Fruit fly (Drosophila melanogaster): ENCODE results near the gene Tudor-SN.
A peak's percentile ranks its signal among the peaks of the same experiment; 100 is the strongest.

Gene Tudor-SN

DNA sequence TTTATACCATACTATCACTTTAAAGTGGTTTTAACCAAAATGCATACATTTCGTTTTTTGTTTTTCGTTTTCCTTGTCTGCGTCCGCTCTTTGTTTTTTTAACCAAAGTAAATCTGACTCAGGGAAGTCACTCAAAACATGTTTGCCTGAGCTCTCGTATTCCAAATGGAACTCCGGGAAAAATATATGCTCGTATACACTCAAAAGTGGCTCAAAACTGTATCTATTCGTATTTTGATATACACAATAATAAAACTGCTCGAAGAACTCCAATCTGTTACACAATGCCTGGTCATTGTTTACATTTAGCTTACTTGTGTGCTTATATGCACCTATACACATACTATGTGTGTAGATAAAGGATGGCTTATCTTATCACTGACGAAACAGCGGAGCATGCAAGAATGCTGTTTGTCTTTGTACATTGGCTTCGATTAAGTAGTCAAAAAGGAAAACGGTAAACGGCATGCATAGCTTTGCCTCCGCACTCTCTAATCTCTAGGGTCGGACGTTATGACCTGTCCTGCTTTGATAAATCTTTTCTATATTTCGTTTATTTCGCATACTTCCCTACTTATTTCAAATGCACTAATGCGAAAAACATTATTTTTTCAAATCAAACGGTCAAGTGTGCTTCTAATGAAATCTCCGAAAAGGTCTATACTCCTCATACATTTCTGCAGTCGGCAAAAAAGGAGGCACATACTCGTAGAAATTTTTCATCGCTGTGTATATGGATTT lies 6.8 kb upstream of the Tudor-SN start, which contains the start of gene miple2 (continued):
- TF ChIP-seq sob (GFP tag; IDR thresholded peaks at IDR 0.05), result peak; percentile 5; the same call in 1 of the 2 replicates
- no peak for TF ChIP-seq trem (tag; optimal IDR thresholded peaks at IDR 0.05)
- no peak for TF ChIP-seq Adf1 (GFP tag; IDR thresholded peaks at IDR 0.05)
- TF ChIP-seq CG17612 (GFP tag; IDR thresholded peaks at IDR 0.05), result no peak
- TF ChIP-seq fu2 (GFP tag; optimal IDR thresholded peaks at IDR 0.05), result no peak
- TF ChIP-seq sc (optimal IDR thresholded peaks at IDR 0.05), result no peak
- peak; percentile 64 for TF ChIP-seq sc (GFP tag; optimal IDR thresholded peaks at IDR 0.05)
- no peak for TF ChIP-seq stwl (tag; optimal IDR thresholded peaks at IDR 0.05)
- TF ChIP-seq CG18476 (GFP tag; optimal IDR thresholded peaks at IDR 0.05), result no peak
- TF ChIP-seq ro (GFP tag; IDR thresholded peaks at IDR 0.05), result no peak
- TF ChIP-seq Doc2 (GFP tag; IDR thresholded peaks at IDR 0.05), result no peak
- peak; percentile 52 for TF ChIP-seq Hand (GFP tag; optimal IDR thresholded peaks at IDR 0.05)
- TF ChIP-seq CG3281 (GFP tag; optimal IDR thresholded peaks at IDR 0.05), result peak; percentile 68
- peak; percentile 26 for TF ChIP-seq CG17359 (tag; optimal IDR thresholded peaks at IDR 0.05)
- 0 out of 2 replicates have a peak, but pooled peaks have one; percentile 12 for TF ChIP-seq CG17328 (GFP tag; IDR thresholded peaks at IDR 0.05)
- TF ChIP-seq z (GFP tag; IDR thresholded peaks at IDR 0.05), result peak; percentile 98
- TF ChIP-seq CG14441 (GFP tag; IDR thresholded peaks at IDR 0.05), result 0 out of 2 replicates have a peak, but pooled peaks have one; percentile 14
- peak; percentile 32 for TF ChIP-seq CG3407 (GFP tag; optimal IDR thresholded peaks at IDR 0.05)
- TF ChIP-seq D19A (tag; optimal IDR thresholded peaks at IDR 0.05), result peak; percentile 62
- TF ChIP-seq Usf (GFP tag; optimal IDR thresholded peaks at IDR 0.05), result no peak
- TF ChIP-seq HmgD (GFP tag; optimal IDR thresholded peaks at IDR 0.05), result no peak
- TF ChIP-seq CG17186 (GFP tag; optimal IDR thresholded peaks at IDR 0.05), result no peak
- peak; percentile 40 for TF ChIP-seq CG1792 (GFP tag; optimal IDR thresholded peaks at IDR 0.05)
- TF ChIP-seq Antp (GFP tag; optimal IDR thresholded peaks at IDR 0.05), result no peak
- TF ChIP-seq sisA (GFP tag; IDR thresholded peaks at IDR 0.05), result no peak
- TF ChIP-seq tgo (GFP tag; IDR thresholded peaks at IDR 0.05), result no peak
- TF ChIP-seq Dad (GFP tag; optimal IDR thresholded peaks at IDR 0.05), result no peak
- TF ChIP-seq kni (GFP tag; optimal IDR thresholded peaks at IDR 0.05), result peak; percentile 94
- TF ChIP-seq lilli (GFP tag; optimal IDR thresholded peaks at IDR 0.05), result peak; percentile 53
- no peak for TF ChIP-seq Bgb (GFP tag; IDR thresholded peaks at IDR 0.05; ENCODE audit: partially characterized antibody)
- TF ChIP-seq exex (tag; optimal IDR thresholded peaks at IDR 0.05), result peak; percentile 65
- peak; percentile 15 for TF ChIP-seq Camta (GFP tag; optimal IDR thresholded peaks at IDR 0.05)
- TF ChIP-seq CG8924 (tag; optimal IDR thresholded peaks at IDR 0.05), result peak; percentile 34
- TF ChIP-seq mld (GFP tag; IDR thresholded peaks at IDR 0.05; ENCODE audit: partially characterized antibody), result no peak
- TF ChIP-seq sug (tag; optimal IDR thresholded peaks at IDR 0.05), result peak; percentile 37
- no peak for TF ChIP-seq CG32772 (GFP tag; IDR thresholded peaks at IDR 0.05)
- no peak for TF ChIP-seq sr (GFP tag; IDR thresholded peaks at IDR 0.05)
- TF ChIP-seq hkb (optimal IDR thresholded peaks at IDR 0.05), result no peak
- no peak; the same call in 1 of the 2 replicates for TF ChIP-seq hkb (GFP tag; IDR thresholded peaks at IDR 0.05)
- TF ChIP-seq Chrac-16 (GFP tag; optimal IDR thresholded peaks at IDR 0.05), result no peak
- no peak for TF ChIP-seq Dip2 (GFP tag; IDR thresholded peaks at IDR 0.05)
- TF ChIP-seq gt (GFP tag; IDR thresholded peaks at IDR 0.05), result no peak
- peak; percentile 37 for TF ChIP-seq CG33213 (GFP tag; optimal IDR thresholded peaks at IDR 0.05)
- no peak for TF ChIP-seq CG1647 (GFP tag; optimal IDR thresholded peaks at IDR 0.05)
- no peak for TF ChIP-seq CG11696 (GFP tag; IDR thresholded peaks at IDR 0.05)
- no peak for TF ChIP-seq ham (GFP tag; IDR thresholded peaks at IDR 0.05)
- TF ChIP-seq Nf-YA (GFP tag; IDR thresholded peaks at IDR 0.05), result no peak
- peak; percentile 55 for TF ChIP-seq CG16863 (GFP tag; optimal IDR thresholded peaks at IDR 0.05)
- TF ChIP-seq Stat92E (GFP tag; optimal IDR thresholded peaks at IDR 0.05), result peak in 1 of 3 experiments; percentile 16
- no peak for TF ChIP-seq slbo (GFP tag; IDR thresholded peaks at IDR 0.05)
- 0 out of 2 replicates have a peak, but pooled peaks have one; percentile 9 for TF ChIP-seq Ptx1 (GFP tag; IDR thresholded peaks at IDR 0.05)
